Worm (Caenorhabditis elegans) whole organism, L1 larva: ENCODE data around the gene tsen-54.
A peak's percentile ranks its signal among the peaks of the same experiment; 100 is the strongest.

Experiments
- C04F5.9 ChIP-seq: sonication (generic microtip); optimal IDR thresholded peaks from 2 replicates; lab custom pipeline; 2016; ENCODE audit warnings: missing genetic modification characterization, missing compliant biosample characterization
- C16A3.4 ChIP-seq: fragments of 150-350 bp; optimal IDR thresholded peaks from 2 replicates; lab custom pipeline; 2014; ENCODE audit warnings: missing biosample characterization, missing genetic modification characterization
- C34B4.2 ChIP-seq: sonication (generic microtip); optimal IDR thresholded peaks from 2 replicates; lab custom pipeline; 2017; ENCODE audit warnings: mild to moderate bottlenecking, missing genetic modification characterization, missing compliant biosample characterization
- F16B12.6 ChIP-seq: fragments of 150-350 bp; optimal IDR thresholded peaks from 2 replicates; lab custom pipeline; 2014; ENCODE audit warnings: missing biosample characterization, missing genetic modification characterization
- Y116A8C.19 ChIP-seq: sonication (generic microtip); optimal IDR thresholded peaks from 2 replicates; lab custom pipeline; 2016; ENCODE audit warnings: missing compliant biosample characterization, missing genetic modification characterization, borderline replicate concordance
- ama-1 ChIP-seq: fragments of 150-350 bp; optimal IDR thresholded peaks from 2 replicates; lab custom pipeline; 2014
- blmp-1 ChIP-seq: fragments of 150-350 bp; optimal IDR thresholded peaks from 2 replicates; lab custom pipeline; 2014; ENCODE audit warnings: missing biosample characterization, missing genetic modification characterization
- ceh-82 ChIP-seq, 3 experiments: fragments of 150-350 bp in 1 of 3; sonication (generic microtip) in 2 of 3; optimal IDR thresholded peaks; 2 replicates each; lab custom pipeline; 2014 to 2017; ENCODE audit warnings: missing biosample characterization in 3 of 3, missing genetic modification characterization in 3 of 3
- dpl-1 ChIP-seq, 3 experiments: fragments of 150-350 bp in 2 of 3; sonication (generic microtip) in 1 of 3; optimal IDR thresholded peaks; 2 replicates each; lab custom pipeline; 2014 to 2017; ENCODE audit warnings: missing biosample characterization in 3 of 3, missing genetic modification characterization in 3 of 3, missing genetic modification reagents in 3 of 3
- dsc-1 ChIP-seq: sonication (generic microtip); optimal IDR thresholded peaks from 2 replicates; lab custom pipeline; 2016; ENCODE audit warnings: mild to moderate bottlenecking, missing genetic modification characterization, missing compliant biosample characterization
- efl-1 ChIP-seq, 4 experiments: fragments of 150-350 bp; optimal IDR thresholded peaks in 3 of 4; peaks in 1 of 4; 1 replicate in 1 of 4; 2 replicates in 3 of 4; lab custom pipeline; 2014; ENCODE audit warnings: missing biosample characterization in 2 of 4, missing genetic modification characterization in 2 of 4, missing genetic modification reagents in 2 of 4
- efl-3 ChIP-seq: fragments of 200-800 bp; sonication (Bioruptor generic); optimal IDR thresholded peaks from 2 replicates; lab custom pipeline; 2018; ENCODE audit warnings: mild to moderate bottlenecking, missing genetic modification characterization, missing compliant biosample characterization
- elt-2 ChIP-seq: sonication (generic microtip); optimal IDR thresholded peaks from 2 replicates; lab custom pipeline; 2016; ENCODE audit warnings: missing genetic modification characterization, mild to moderate bottlenecking, inconsistent platforms, missing compliant biosample characterization, missing genetic modification reagents
- fkh-4 ChIP-seq: sonication (generic microtip); optimal IDR thresholded peaks from 2 replicates; lab custom pipeline; 2016; ENCODE audit warnings: missing compliant biosample characterization, missing genetic modification characterization, borderline replicate concordance
- fkh-8 ChIP-seq: sonication (generic microtip); optimal IDR thresholded peaks from 2 replicates; lab custom pipeline; 2016; ENCODE audit warnings: mild to moderate bottlenecking, missing genetic modification characterization, missing compliant biosample characterization
- grh-1 ChIP-seq: fragments of 200-800 bp; sonication (Bioruptor generic); IDR thresholded peaks from 2 replicates; pipeline ENCODE4 v1.3.6; 2022; ENCODE audit warnings: missing genetic modification reagents, missing genetic modification characterization, missing compliant biosample characterization
- hlh-17 ChIP-seq: fragments of 200-800 bp; sonication (Bioruptor generic); optimal IDR thresholded peaks from 2 replicates; lab custom pipeline; 2018; ENCODE audit warnings: missing genetic modification characterization, mild to moderate bottlenecking, missing compliant biosample characterization, moderate library complexity, borderline replicate concordance
- hpl-2 ChIP-seq: fragments of 150-350 bp; optimal IDR thresholded peaks from 2 replicates; lab custom pipeline; 2014; ENCODE audit warnings: missing biosample characterization, missing genetic modification reagents, missing genetic modification characterization
- irx-1 ChIP-seq: sonication (generic microtip); optimal IDR thresholded peaks from 2 replicates; lab custom pipeline; 2016; ENCODE audit warnings: missing genetic modification characterization, missing compliant biosample characterization
- lin-13 ChIP-seq: fragments of 150-350 bp; optimal IDR thresholded peaks from 2 replicates; lab custom pipeline; 2014; ENCODE audit warnings: missing biosample characterization, missing genetic modification reagents, missing genetic modification characterization
- lin-14 ChIP-seq: fragments of 200-800 bp; sonication (Bioruptor generic); optimal IDR thresholded peaks from 2 replicates; lab custom pipeline; 2018; ENCODE audit warnings: mild to moderate bottlenecking, missing genetic modification characterization, moderate library complexity, missing compliant biosample characterization
- lin-15B ChIP-seq: fragments of 150-350 bp; sonication (generic microtip); optimal IDR thresholded peaks from 3 replicates; lab custom pipeline; 2014; ENCODE audit warnings: missing biosample characterization, missing genetic modification characterization
- lin-35 ChIP-seq, 2 experiments: fragments of 150-350 bp; optimal IDR thresholded peaks; 2 replicates each; lab custom pipeline; 2014; ENCODE audit warnings: missing biosample characterization in 2 of 2, missing genetic modification characterization in 2 of 2, missing genetic modification reagents in 2 of 2
- lin-39 ChIP-seq: fragments of 150-350 bp; optimal IDR thresholded peaks from 2 replicates; lab custom pipeline; 2014; ENCODE audit warnings: missing biosample characterization, missing genetic modification reagents, missing genetic modification characterization
- mdl-1 ChIP-seq, 2 experiments: fragments of 150-350 bp; optimal IDR thresholded peaks; 2 replicates each; lab custom pipeline; 2014 to 2017; ENCODE audit warnings: missing biosample characterization in 2 of 2, missing genetic modification characterization in 2 of 2, inconsistent platforms in 1 of 2
- mep-1 ChIP-seq: fragments of 150-350 bp; optimal IDR thresholded peaks from 2 replicates; lab custom pipeline; 2014; ENCODE audit warnings: missing biosample characterization, missing genetic modification characterization
- nhr-12 ChIP-seq: sonication (generic microtip); optimal IDR thresholded peaks from 2 replicates; lab custom pipeline; 2017; ENCODE audit warnings: missing biosample characterization, missing genetic modification characterization
- nhr-28 ChIP-seq: fragments of 150-350 bp; optimal IDR thresholded peaks from 2 replicates; lab custom pipeline; 2014; ENCODE audit warnings: missing biosample characterization, missing genetic modification characterization
- nhr-47 ChIP-seq: sonication (generic microtip); optimal IDR thresholded peaks from 2 replicates; lab custom pipeline; 2016; ENCODE audit warnings: mild to moderate bottlenecking, missing genetic modification characterization, moderate library complexity, missing compliant biosample characterization
- nhr-85 ChIP-seq: sonication (generic microtip); peaks from one replicate; lab custom pipeline; 2016; ENCODE audit warnings: missing genetic modification characterization, inconsistent platforms, missing compliant biosample characterization
- pag-3 ChIP-seq: sonication (generic microtip); optimal IDR thresholded peaks from 2 replicates; lab custom pipeline; 2017; ENCODE audit warnings: missing genetic modification characterization, mild to moderate bottlenecking, missing compliant biosample characterization, antibody characterized with exemption, borderline replicate concordance; ENCODE audit not compliant: insufficient read depth
- pax-3 ChIP-seq: fragments of 200-800 bp; sonication (Bioruptor generic); optimal IDR thresholded peaks from 2 replicates; lab custom pipeline; 2018; ENCODE audit warnings: mild to moderate bottlenecking, missing genetic modification characterization, moderate library complexity, missing compliant biosample characterization
- skn-1 ChIP-seq: fragments of 150-350 bp; optimal IDR thresholded peaks from 2 replicates; lab custom pipeline; 2014; ENCODE audit warnings: missing biosample characterization, missing genetic modification characterization
- snu-23 ChIP-seq: sonication (generic microtip); optimal IDR thresholded peaks from 2 replicates; lab custom pipeline; 2016; ENCODE audit warnings: missing genetic modification characterization, missing compliant biosample characterization
- sox-4 ChIP-seq: sonication (generic microtip); optimal IDR thresholded peaks from 2 replicates; lab custom pipeline; 2016; ENCODE audit warnings: missing genetic modification characterization, missing compliant biosample characterization
- unc-30 ChIP-seq: sonication (generic microtip); optimal IDR thresholded peaks from 2 replicates; lab custom pipeline; 2017; ENCODE audit warnings: missing biosample characterization, missing genetic modification characterization
- unc-62 ChIP-seq: fragments of 150-350 bp; optimal IDR thresholded peaks from 2 replicates; lab custom pipeline; 2014; ENCODE audit warnings: missing biosample characterization, missing genetic modification reagents, missing genetic modification characterization
- vab-15 ChIP-seq: sonication (generic microtip); optimal IDR thresholded peaks from 2 replicates; lab custom pipeline; 2017; ENCODE audit warnings: missing genotype, mild to moderate bottlenecking, missing genetic modification characterization, missing compliant biosample characterization
- zag-1 ChIP-seq: fragments of 150-350 bp; optimal IDR thresholded peaks from 2 replicates; lab custom pipeline; 2014; ENCODE audit warnings: missing biosample characterization, missing genetic modification characterization
- ztf-4 ChIP-seq: fragments of 150-350 bp; optimal IDR thresholded peaks from 2 replicates; lab custom pipeline; 2014; ENCODE audit warnings: missing biosample characterization, missing genetic modification characterization

The tsen-54 gene

ce11 chrIV:1911273-1911672 is 36.7 kb upstream of the tsen-54 start (continued):
- TF ChIP-seq blmp-1 (tag; lab: Kevin White, UChicago), result peak; percentile 45
- no peak for TF ChIP-seq elt-2 (tag; lab: Kevin White, UChicago)

- TF ChIP-seq irx-1 (tag; lab: Kevin White, UChicago), result no peak
- TF ChIP-seq nhr-85 (tag; lab: Kevin White, UChicago), result peak; percentile 26
- peak; percentile 33 for TF ChIP-seq lin-14 (GFP tag; lab: Kevin White, UChicago)
- TF ChIP-seq unc-30 (tag; lab: Kevin White, UChicago), result no peak
Measured at ce11 chrIV:1914900-1915299, 33.1 kb upstream of the tsen-54 start.

- TF ChIP-seq blmp-1 (tag; lab: Kevin White, UChicago) (peak; percentile 17), unc-62 (no peak)
- TF ChIP-seq, all 84 proteins: peak for 1
Measured at ce11 chrIV:1915549-1915948, 32.4 kb upstream of the tsen-54 start.

- TF ChIP-seq pag-3 (tag; lab: Kevin White, UChicago) (no peak), lin-14 (GFP tag; lab: Kevin White, UChicago) (peak; percentile 2), fkh-4 (no peak), ama-1 (lab: Kevin White, UChicago) (no peak), dsc-1 (no peak), nhr-85 (tag; lab: Kevin White, UChicago) (peak; percentile 70), ceh-82 (tag; optimal IDR thresholded peaks at IDR 0.05; lab: Kevin White, UChicago) (no peak), pax-3 (tag; lab: Kevin White, UChicago) (no peak), ztf-4 (tag; lab: Kevin White, UChicago) (no peak), lin-13 (GFP tag; lab: Kevin White, UChicago) (no peak), lin-39 (no peak), efl-3 (GFP tag; lab: Kevin White, UChicago) (no peak), F16B12.6 (no peak), C04F5.9 (no peak)
Measured at ce11 chrIV:1916247-1916646, 31.7 kb upstream of the tsen-54 start.

- TF ChIP-seq C16A3.4 (tag; lab: Kevin White, UChicago), result no peak
- TF ChIP-seq lin-39, result no peak
- TF ChIP-seq nhr-85 (tag; lab: Kevin White, UChicago), result peak; percentile 40
- no peak for TF ChIP-seq C04F5.9
- 0 out of 2 replicates have a peak, but pooled peaks have one; percentile 24 for TF ChIP-seq grh-1 (GFP tag; lab: Robert Waterston, UW)
- no peak for TF ChIP-seq hlh-17
Measured at ce11 chrIV:1917819-1918218, 30.2 kb upstream of the tsen-54 start, which contains the start of gene elt-6. Gene elt-6 (plus strand): TSS chrIV:1917977.

- TF ChIP-seq lin-13 (GFP tag; lab: Kevin White, UChicago) (no peak), lin-14 (GFP tag; lab: Kevin White, UChicago) (no peak), efl-1 (optimal IDR thresholded peaks at IDR 0.05; lab: Kevin White, UChicago) (no peak), efl-1 (GFP tag; optimal IDR thresholded peaks at IDR 0.05 in 1 of 2; lab: Kevin White, UChicago) (no peak), zag-1 (no peak), fkh-8 (tag; lab: Kevin White, UChicago) (no peak)
Measured at ce11 chrIV:1920513-1920912, 27.5 kb upstream of the tsen-54 start.

- TF ChIP-seq nhr-47 (no peak), ceh-82 (tag; optimal IDR thresholded peaks at IDR 0.05; lab: Kevin White, UChicago) (peak in 1 of 3 experiments; percentile 16), Y116A8C.19 (tag; lab: Kevin White, UChicago) (no peak), nhr-85 (tag; lab: Kevin White, UChicago) (peak; percentile 60), skn-1 (peak; percentile 45), sox-4 (no peak), mdl-1 (tag; optimal IDR thresholded peaks at IDR 0.05; lab: Kevin White, UChicago) (no peak), mep-1 (tag; lab: Kevin White, UChicago) (peak; percentile 29), F16B12.6 (peak; percentile 11), blmp-1 (tag; lab: Kevin White, UChicago) (peak; percentile 20), dpl-1 (GFP tag; optimal IDR thresholded peaks at IDR 0.05; lab: Kevin White, UChicago) (peak in 2 of 3 experiments; percentile 14 to 58), snu-23 (GFP tag; lab: Kevin White, UChicago) (peak; percentile 18), nhr-12 (no peak), lin-15B (tag; lab: Kevin White, UChicago) (peak; percentile 4), hpl-2 (GFP tag; lab: Kevin White, UChicago) (no peak), C34B4.2 (tag; lab: Kevin White, UChicago) (no peak), nhr-28 (tag; lab: Kevin White, UChicago) (no peak), efl-1 (optimal IDR thresholded peaks at IDR 0.05; lab: Kevin White, UChicago) (peak; percentile 18 to 35), efl-1 (GFP tag; optimal IDR thresholded peaks at IDR 0.05 in 1 of 2; lab: Kevin White, UChicago) (peak; percentile 48 to 94), lin-35 (GFP tag; optimal IDR thresholded peaks at IDR 0.05; lab: Kevin White, UChicago) (peak; percentile 11 to 48), vab-15 (tag; lab: Kevin White, UChicago) (no peak)
Measured at ce11 chrIV:1923722-1924121, 24.3 kb upstream of the tsen-54 start, which contains the start of gene denn-4. Gene denn-4 (plus strand): TSS chrIV:1924001.
